Fruit fly (Drosophila melanogaster) whole organism: ENCODE measurements around the gene milt.

Source experiments
- CG8478 ChIP-seq: fragments of >200 bp; optimal IDR thresholded peaks from 2 replicates; lab custom pipeline; 2018; ENCODE audit warnings: inconsistent platforms
- pan ChIP-seq: fragments of >200 bp; optimal IDR thresholded peaks from 2 replicates; lab custom pipeline; 2017
- psq ChIP-seq: fragments of >200 bp; optimal IDR thresholded peaks from 2 replicates; lab custom pipeline; 2017
- usp ChIP-seq: fragments of >200 bp; optimal IDR thresholded peaks from 2 replicates; lab custom pipeline; 2017; ENCODE audit warnings: missing biosample characterization, missing genetic modification characterization, mixed read lengths

DNA sequence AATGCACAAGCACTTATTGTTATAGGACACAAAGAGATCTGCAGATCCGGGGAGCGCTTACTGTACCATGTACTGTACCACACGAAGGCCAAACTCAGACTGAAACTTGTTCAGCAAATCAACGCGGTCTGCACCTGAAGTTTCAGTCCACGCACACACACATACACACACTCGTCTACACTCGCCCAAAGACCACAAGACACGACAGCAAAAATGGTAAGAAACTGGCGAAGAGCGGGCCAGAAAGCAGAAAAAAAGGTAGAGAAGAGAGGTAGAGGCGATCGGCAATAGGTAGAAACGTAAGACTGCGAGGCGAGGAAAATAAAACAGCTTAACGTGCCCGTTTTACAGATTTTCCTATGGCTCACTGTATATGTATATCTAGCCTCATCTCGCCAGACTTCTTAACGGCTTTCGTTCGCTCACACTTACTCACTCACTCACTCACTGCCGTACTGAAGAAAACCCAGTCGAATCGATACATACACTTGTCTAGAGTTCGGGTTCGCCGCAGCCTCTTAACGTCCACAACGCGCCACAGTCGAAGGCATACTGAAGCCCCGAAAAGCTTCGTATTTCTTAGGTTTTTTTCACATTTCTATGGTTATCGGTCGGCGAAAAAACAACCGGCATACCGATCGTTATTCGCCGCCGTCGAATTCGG is 27.7 kb upstream of the milt start, which contains the start of gene uif:
- TF ChIP-seq psq (lab: Kevin White, UChicago) (no peak), pan (lab: Kevin White, UChicago) (no peak), CG8478 (lab: Kevin White, UChicago) (no peak), usp (GFP tag; lab: Kevin White, UChicago) (no peak)
